Worm (Caenorhabditis elegans) whole organism, early embryonic: Measurements from ENCODE around the gene mam-4.
"Not testable (repeated sequence)": the region's sequence is repeated elsewhere in the genome, so short reads cannot be mapped to it uniquely, and the experiment has no call there.

Experiments used
- B0310.2 ChIP-seq: sonication (generic microtip); optimal IDR thresholded peaks from 2 replicates; lab custom pipeline; 2016; ENCODE audit warnings: mild to moderate bottlenecking, missing genetic modification characterization, missing compliant biosample characterization
- F13C5.2 ChIP-seq: sonication (generic microtip); optimal IDR thresholded peaks from 2 replicates; lab custom pipeline; 2017; ENCODE audit warnings: mild to moderate bottlenecking, missing genetic modification characterization, inconsistent platforms, missing compliant biosample characterization
- aly-1 ChIP-seq: sonication (generic microtip); optimal IDR thresholded peaks from 2 replicates; lab custom pipeline; 2016; ENCODE audit warnings: missing genetic modification characterization, missing compliant biosample characterization
- ama-1 ChIP-seq: fragments of 150-350 bp; optimal IDR thresholded peaks from 2 replicates; lab custom pipeline; 2014
- ceh-13 ChIP-seq: fragments of 200-800 bp; sonication (Bioruptor generic); optimal IDR thresholded peaks from 2 replicates; lab custom pipeline; 2018; ENCODE audit warnings: mild to moderate bottlenecking, missing genetic modification characterization, missing compliant biosample characterization
- ceh-36 ChIP-seq: sonication (generic microtip); optimal IDR thresholded peaks from 2 replicates; lab custom pipeline; 2016; ENCODE audit warnings: missing genetic modification characterization, inconsistent platforms, missing compliant biosample characterization
- ets-7 ChIP-seq: sonication (generic microtip); optimal IDR thresholded peaks from 2 replicates; lab custom pipeline; 2016; ENCODE audit warnings: missing genotype, missing genetic modification characterization, missing compliant biosample characterization
- flt-1 ChIP-seq: fragments of 200-800 bp; sonication (Bioruptor generic); IDR thresholded peaks from 2 replicates; pipeline ENCODE4 v1.3.6; 2022; ENCODE audit warnings: missing genetic modification characterization, missing compliant biosample characterization
- hmbx-1 ChIP-seq: sonication (generic microtip); optimal IDR thresholded peaks from 2 replicates; lab custom pipeline; 2016; ENCODE audit warnings: mild to moderate bottlenecking, missing genetic modification characterization, missing compliant biosample characterization
- hmg-4 ChIP-seq: fragments of 200-800 bp; sonication (Bioruptor generic); optimal IDR thresholded peaks from 2 replicates; lab custom pipeline; 2018; ENCODE audit warnings: mild to moderate bottlenecking, missing genetic modification characterization, missing compliant biosample characterization
- hnd-1 ChIP-seq: sonication (generic microtip); optimal IDR thresholded peaks from 2 replicates; lab custom pipeline; 2016; ENCODE audit warnings: missing genetic modification characterization, missing compliant biosample characterization
- pes-1 ChIP-seq: fragments of 200-800 bp; sonication (Bioruptor generic); IDR thresholded peaks from 2 replicates; pipeline ENCODE4 v1.3.6; 2022; ENCODE audit warnings: missing genetic modification reagents, missing genetic modification characterization, missing compliant biosample characterization
- scrt-1 ChIP-seq: fragments of 200-800 bp; sonication (Bioruptor generic); IDR thresholded peaks from 2 replicates; pipeline ENCODE4 v1.3.6; 2022; ENCODE audit warnings: missing genetic modification characterization, missing compliant biosample characterization
- sea-1 ChIP-seq: fragments of 200-800 bp; sonication (Bioruptor generic); conservative IDR thresholded peaks from 2 replicates; pipeline ENCODE4 v1.3.6; 2022; ENCODE audit warnings: missing genetic modification characterization, missing compliant biosample characterization
- tbx-11 ChIP-seq: fragments of 200-800 bp; sonication (Bioruptor generic); IDR thresholded peaks from 2 replicates; pipeline ENCODE4 v1.3.6; 2022; ENCODE audit warnings: missing genetic modification characterization, missing compliant biosample characterization
- tbx-37 ChIP-seq: fragments of 200-800 bp; sonication (Bioruptor generic); conservative IDR thresholded peaks from 2 replicates; pipeline ENCODE4 v1.3.6; 2022; ENCODE audit warnings: missing genetic modification reagents, missing genetic modification characterization, missing compliant biosample characterization
- tra-4 ChIP-seq: sonication (generic microtip); optimal IDR thresholded peaks from 2 replicates; lab custom pipeline; 2017; ENCODE audit warnings: missing genetic modification characterization, missing compliant biosample characterization

mam-4 gene

DNA sequence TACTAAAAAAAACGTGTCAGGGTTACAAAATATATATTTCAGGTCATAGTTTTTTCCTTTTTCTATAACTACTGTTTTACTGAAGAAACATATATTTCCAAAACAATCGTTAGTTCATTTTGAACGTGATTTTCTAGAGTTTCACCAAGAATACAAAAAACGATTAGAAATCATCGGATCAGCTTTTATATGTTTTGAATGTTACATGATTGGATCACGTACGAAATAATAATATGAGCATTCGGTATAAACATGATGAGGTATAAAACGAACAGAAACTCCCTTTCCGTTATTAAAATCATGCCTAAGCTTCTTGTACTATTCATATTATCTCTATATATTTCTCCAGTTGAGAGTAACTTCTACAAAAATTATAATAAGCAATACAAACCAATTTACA is 24.9 kb downstream of the mam-4 start, which contains the start of gene clec-223:
clec-223 (plus strand) TSS at position 301 of the 400 bp plus-strand sequence.
- TF ChIP-seq sea-1 (GFP tag; lab: Robert Waterston, UW) (no peak), aly-1 (no peak), hmg-4 (GFP tag; lab: Kevin White, UChicago) (no peak), pes-1 (no peak), ceh-36 (tag; lab: Kevin White, UChicago) (no peak)

- TF ChIP-seq pes-1 (no peak), ets-7 (tag; lab: Kevin White, UChicago) (no peak), ama-1 (no peak), scrt-1 (GFP tag; lab: Robert Waterston, UW) (no peak), flt-1 (GFP tag; lab: Robert Waterston, UW) (no peak), ceh-13 (GFP tag; lab: Kevin White, UChicago) (no peak), tbx-37 (no peak), hmbx-1 (tag; lab: Kevin White, UChicago) (no peak), aly-1 (no peak), B0310.2 (tag; lab: Kevin White, UChicago) (no peak), ceh-36 (tag; lab: Kevin White, UChicago) (no peak), tbx-11 (GFP tag; lab: Robert Waterston, UW) (no peak), hmg-4 (GFP tag; lab: Kevin White, UChicago) (no peak), tra-4 (no peak)
These were observed 31.6 kb downstream of the mam-4 start for ce11 chrV:11279564-11279963.

DNA sequence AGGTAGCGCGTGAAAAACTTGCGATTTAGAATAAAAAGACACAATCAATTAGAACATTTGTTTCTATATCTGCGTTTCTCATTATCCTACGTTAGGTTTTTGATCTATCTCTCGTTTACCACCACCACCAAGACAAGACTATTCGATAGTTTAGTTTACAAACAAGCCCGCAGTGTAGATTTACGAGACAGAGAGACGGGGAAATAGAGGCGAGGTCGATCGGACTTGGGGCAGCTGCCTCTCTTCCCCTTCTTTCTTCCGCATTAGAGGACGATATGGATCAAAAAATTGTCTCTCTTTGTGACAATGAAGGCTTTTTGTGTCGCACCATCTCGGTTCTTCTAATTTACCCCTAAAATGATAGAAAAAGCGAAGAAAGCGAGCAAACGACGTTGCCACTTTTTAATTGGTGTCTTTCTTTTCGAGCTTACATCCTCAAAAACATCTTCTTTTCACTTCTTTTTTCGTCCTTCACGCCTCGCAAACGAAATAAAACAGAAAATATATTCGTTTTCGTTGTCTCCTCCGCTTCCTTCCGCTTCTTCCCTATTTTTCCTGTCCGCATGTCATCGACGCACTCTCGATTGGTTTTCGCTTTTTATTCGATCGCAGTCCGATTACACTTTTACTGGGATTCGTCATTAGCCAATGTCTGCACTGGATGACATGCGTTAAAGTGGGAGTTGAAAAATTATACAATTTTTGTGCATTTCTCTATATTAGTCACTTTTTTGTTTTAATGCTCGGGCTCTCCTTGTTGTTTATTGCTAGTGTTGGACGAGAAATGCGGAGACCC is 33.7 kb downstream of the mam-4 start:
- TF ChIP-seq hmbx-1 (tag; lab: Kevin White, UChicago) (no peak), hmg-4 (GFP tag; lab: Kevin White, UChicago) (peak; percentile 52)

- TF ChIP-seq scrt-1 (GFP tag; lab: Robert Waterston, UW) = no peak
- no peak for TF ChIP-seq hmg-4 (GFP tag; lab: Kevin White, UChicago)
- no peak for TF ChIP-seq pes-1
- TF ChIP-seq B0310.2 (tag; lab: Kevin White, UChicago) = no peak
- TF ChIP-seq ceh-36 (tag; lab: Kevin White, UChicago) = no peak
These were observed 34.3 kb downstream of the mam-4 start, which contains the start of gene gly-20 for ce11 chrV:11282272-11282671. Gene gly-20 (plus strand): TSS chrV:11282572.

- not testable (repeated sequence) for TF ChIP-seq scrt-1 (GFP tag; lab: Robert Waterston, UW); hmg-4 (GFP tag; lab: Kevin White, UChicago); tbx-11 (GFP tag; lab: Robert Waterston, UW)
These were observed 38.2 kb downstream of the mam-4 start, which contains the start of gene C03E10.3 for ce11 chrV:11286114-11286513. Gene C03E10.3 (plus strand): TSS chrV:11286414.

DNA sequence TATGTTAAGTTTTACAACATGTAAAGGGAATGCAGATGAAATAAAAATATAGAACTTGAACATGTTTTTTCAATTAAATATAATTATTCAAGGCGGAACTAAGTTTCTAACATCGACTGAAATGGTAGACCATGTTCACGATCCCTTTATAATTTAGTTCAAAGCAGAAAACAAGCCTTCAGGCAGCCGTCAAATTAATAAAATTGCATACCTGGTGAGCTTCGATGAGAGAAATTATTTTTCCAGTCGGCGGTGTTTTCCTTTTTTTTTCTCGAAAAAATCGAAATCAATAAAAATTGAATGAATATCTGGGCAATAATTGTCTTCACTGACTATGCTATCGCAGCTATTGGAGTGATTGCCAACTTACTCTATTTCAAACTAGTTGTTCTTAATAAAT is 42.9 kb downstream of the mam-4 start, which contains the start of gene C03E10.1:
C03E10.1 (plus strand) TSS at position 301 of the 400 bp plus-strand sequence.
- TF ChIP-seq pes-1 = no peak
- TF ChIP-seq flt-1 (GFP tag; lab: Robert Waterston, UW) = no peak
- no peak for TF ChIP-seq hmg-4 (GFP tag; lab: Kevin White, UChicago)
- TF ChIP-seq B0310.2 (tag; lab: Kevin White, UChicago) = no peak
- TF ChIP-seq hmbx-1 (tag; lab: Kevin White, UChicago) = no peak
- no peak for TF ChIP-seq sea-1 (GFP tag; lab: Robert Waterston, UW)
- TF ChIP-seq scrt-1 (GFP tag; lab: Robert Waterston, UW) = no peak
- TF ChIP-seq ets-7 (tag; lab: Kevin White, UChicago) = no peak
- TF ChIP-seq ceh-13 (GFP tag; lab: Kevin White, UChicago) = no peak
- no peak for TF ChIP-seq aly-1
- TF ChIP-seq ceh-36 (tag; lab: Kevin White, UChicago) = no peak
- TF ChIP-seq tra-4 = no peak
- TF ChIP-seq tbx-37 = no peak
- no peak for TF ChIP-seq F13C5.2
- no peak for TF ChIP-seq ama-1
- TF ChIP-seq tbx-11 (GFP tag; lab: Robert Waterston, UW) = no peak

DNA sequence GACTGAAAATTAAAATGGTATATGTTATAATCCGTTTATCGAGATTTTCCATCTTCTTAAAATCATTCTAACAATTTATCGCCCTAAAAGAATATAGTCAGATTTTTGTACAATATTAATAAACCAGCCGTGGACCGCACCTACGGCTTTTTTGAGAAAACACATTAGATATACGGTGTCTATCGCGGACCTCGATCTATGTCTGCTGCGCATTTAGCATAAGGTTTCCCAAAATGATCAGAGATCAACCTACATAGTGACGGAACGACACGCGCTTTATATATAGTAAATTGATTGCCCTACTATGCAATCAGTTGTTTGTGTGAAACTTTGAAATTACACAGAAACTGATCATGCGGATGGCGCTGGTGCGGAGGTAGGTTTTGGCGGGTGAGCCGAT is 44.7 kb downstream of the mam-4 start:
- no peak for TF ChIP-seq ama-1
- no peak for TF ChIP-seq pes-1
- no peak for TF ChIP-seq aly-1
- no peak for TF ChIP-seq hnd-1 (tag; lab: Kevin White, UChicago)
- TF ChIP-seq B0310.2 (tag; lab: Kevin White, UChicago) = no peak
- TF ChIP-seq tbx-37 = no peak
- TF ChIP-seq sea-1 (GFP tag; lab: Robert Waterston, UW) = no peak
- TF ChIP-seq flt-1 (GFP tag; lab: Robert Waterston, UW) = no peak
- no peak for TF ChIP-seq ets-7 (tag; lab: Kevin White, UChicago)
- TF ChIP-seq tra-4 = no peak
- TF ChIP-seq ceh-13 (GFP tag; lab: Kevin White, UChicago) = no peak
- TF ChIP-seq ceh-36 (tag; lab: Kevin White, UChicago) = no peak
- no peak for TF ChIP-seq hmg-4 (GFP tag; lab: Kevin White, UChicago)
- TF ChIP-seq scrt-1 (GFP tag; lab: Robert Waterston, UW) = no peak
- no peak for TF ChIP-seq hmbx-1 (tag; lab: Kevin White, UChicago)

DNA sequence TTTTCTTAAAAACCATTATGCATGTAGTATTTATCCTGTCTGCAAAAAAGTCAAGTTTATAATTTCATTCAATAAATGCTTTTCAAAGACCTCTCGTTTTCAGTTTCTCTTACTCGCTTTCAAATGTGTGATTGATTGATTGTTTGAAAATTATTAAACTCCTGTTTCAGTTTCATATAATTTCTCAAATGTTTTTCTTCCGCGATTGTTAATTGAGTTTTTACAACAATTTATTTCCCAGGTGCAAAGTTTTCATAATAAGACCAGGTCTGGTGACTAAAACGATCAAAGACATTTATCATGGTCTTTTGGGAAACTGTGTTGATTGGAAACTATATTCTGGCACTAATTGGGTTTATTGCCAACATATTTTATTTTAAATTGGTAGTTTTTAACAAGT is 46.4 kb downstream of the mam-4 start, which contains the start of gene T03F7.6:
T03F7.6 (plus strand) TSS at position 301 of the 400 bp plus-strand sequence.
- TF ChIP-seq aly-1 (no peak), tbx-11 (GFP tag; lab: Robert Waterston, UW) (no peak), flt-1 (GFP tag; lab: Robert Waterston, UW) (no peak), B0310.2 (tag; lab: Kevin White, UChicago) (no peak), tbx-37 (no peak), ama-1 (no peak), ceh-13 (GFP tag; lab: Kevin White, UChicago) (no peak), hmg-4 (GFP tag; lab: Kevin White, UChicago) (no peak), ets-7 (tag; lab: Kevin White, UChicago) (no peak), hmbx-1 (tag; lab: Kevin White, UChicago) (no peak), scrt-1 (GFP tag; lab: Robert Waterston, UW) (no peak), tra-4 (no peak), sea-1 (GFP tag; lab: Robert Waterston, UW) (no peak), pes-1 (no peak), F13C5.2 (no peak), hnd-1 (tag; lab: Kevin White, UChicago) (no peak), ceh-36 (tag; lab: Kevin White, UChicago) (no peak)
